Worm (Caenorhabditis elegans) whole organism, early embryonic: Measurements from ENCODE around the gene Y14H12B.2.

Experiments
- F13C5.2 ChIP-seq: sonication (generic microtip); optimal IDR thresholded peaks from 2 replicates; lab custom pipeline; 2017; ENCODE audit warnings: mild to moderate bottlenecking, missing genetic modification characterization, inconsistent platforms, missing compliant biosample characterization
- ama-1 ChIP-seq: fragments of 150-350 bp; optimal IDR thresholded peaks from 2 replicates; lab custom pipeline; 2014
- ceh-36 ChIP-seq: sonication (generic microtip); optimal IDR thresholded peaks from 2 replicates; lab custom pipeline; 2016; ENCODE audit warnings: missing genetic modification characterization, inconsistent platforms, missing compliant biosample characterization
- flt-1 ChIP-seq: fragments of 200-800 bp; sonication (Bioruptor generic); IDR thresholded peaks from 2 replicates; pipeline ENCODE4 v1.3.6; 2022; ENCODE audit warnings: missing genetic modification characterization, missing compliant biosample characterization
- hmg-4 ChIP-seq: fragments of 200-800 bp; sonication (Bioruptor generic); optimal IDR thresholded peaks from 2 replicates; lab custom pipeline; 2018; ENCODE audit warnings: mild to moderate bottlenecking, missing genetic modification characterization, missing compliant biosample characterization
- hnd-1 ChIP-seq: sonication (generic microtip); optimal IDR thresholded peaks from 2 replicates; lab custom pipeline; 2016; ENCODE audit warnings: missing genetic modification characterization, missing compliant biosample characterization
- pes-1 ChIP-seq: fragments of 200-800 bp; sonication (Bioruptor generic); IDR thresholded peaks from 2 replicates; pipeline ENCODE4 v1.3.6; 2022; ENCODE audit warnings: missing genetic modification reagents, missing genetic modification characterization, missing compliant biosample characterization
- scrt-1 ChIP-seq: fragments of 200-800 bp; sonication (Bioruptor generic); IDR thresholded peaks from 2 replicates; pipeline ENCODE4 v1.3.6; 2022; ENCODE audit warnings: missing genetic modification characterization, missing compliant biosample characterization
- tbx-37 ChIP-seq: fragments of 200-800 bp; sonication (Bioruptor generic); conservative IDR thresholded peaks from 2 replicates; pipeline ENCODE4 v1.3.6; 2022; ENCODE audit warnings: missing genetic modification reagents, missing genetic modification characterization, missing compliant biosample characterization

DNA sequence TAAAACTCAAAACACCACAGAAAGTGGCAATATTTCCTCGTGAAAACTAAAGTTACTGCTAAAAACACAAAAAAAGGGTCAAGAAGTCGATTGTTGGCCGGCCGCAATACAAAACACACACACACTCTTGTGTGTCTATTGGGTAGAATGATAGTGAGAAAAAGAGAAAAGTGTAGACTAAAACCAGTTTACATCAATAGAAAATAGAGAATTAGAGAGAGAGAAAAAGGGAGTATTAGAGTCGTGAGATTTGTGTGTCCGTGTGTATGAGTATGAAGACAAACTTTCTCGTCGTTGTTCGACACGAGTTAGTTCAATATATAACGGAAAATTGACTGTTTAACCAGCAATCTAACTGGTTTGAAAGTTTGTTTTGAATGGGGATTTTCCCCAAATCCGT lies 4.1 kb downstream of the Y14H12B.2 start:
- TF ChIP-seq tbx-37 (GFP tag; lab: Robert Waterston, UW) (no peak), ama-1 (lab: Kevin White, UChicago) (no peak), ceh-36 (tag; lab: Kevin White, UChicago) (no peak), pes-1 (GFP tag; lab: Robert Waterston, UW) (no peak), flt-1 (GFP tag; lab: Robert Waterston, UW) (no peak), F13C5.2 (no peak), scrt-1 (GFP tag; lab: Robert Waterston, UW) (no peak), hnd-1 (no peak), hmg-4 (GFP tag; lab: Kevin White, UChicago) (no peak)
